Fruit fly (Drosophila melanogaster): Measurements from ENCODE around the gene Brd.

DNA sequence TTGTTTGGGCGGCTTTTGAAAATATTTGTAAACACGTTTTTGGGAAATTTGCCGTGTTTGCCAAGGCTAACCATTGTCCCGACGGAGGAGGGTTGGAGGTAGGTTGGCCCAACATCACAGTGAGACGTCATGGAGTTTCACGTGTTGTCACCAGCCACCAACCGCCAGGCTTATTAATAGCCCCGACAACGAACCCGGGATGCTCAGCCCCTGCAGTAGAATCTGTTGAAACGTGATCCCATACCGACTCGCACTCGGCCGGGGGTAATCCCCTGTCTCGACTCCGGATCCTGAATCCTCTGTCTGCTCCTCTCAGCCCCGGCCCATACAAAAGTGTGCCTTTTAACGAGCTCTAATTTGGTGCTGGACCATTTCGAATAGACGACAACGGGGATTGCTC is 11.9 kb upstream of the Brd start:
- TF ChIP-seq CG30020 (tag; optimal IDR thresholded peaks at IDR 0.05) (no peak), wdn (GFP tag; IDR thresholded peaks at IDR 0.05) (no peak), psq (GFP tag; optimal IDR thresholded peaks at IDR 0.05) (no peak), tap (tag; optimal IDR thresholded peaks at IDR 0.05) (no peak), CG16779 (GFP tag; IDR thresholded peaks at IDR 0.05) (no peak), ato (GFP tag; IDR thresholded peaks at IDR 0.05; ENCODE audit: partially characterized antibody) (no peak), jumu (GFP tag; optimal IDR thresholded peaks at IDR 0.05) (no peak), bbx (GFP tag; IDR thresholded peaks at IDR 0.05; ENCODE audit: partially characterized antibody) (no peak), mld (GFP tag; IDR thresholded peaks at IDR 0.05; ENCODE audit: partially characterized antibody) (no peak)
